Worm (Caenorhabditis elegans): ENCODE measurements around the gene ceh-100.

ce11 chrII:12555579-12555978 lies 47.9 kb downstream of the ceh-100 start, which contains the start of gene F49C5.11:
- no peak for TF ChIP-seq ama-1 (optimal IDR thresholded peaks at IDR 0.05)
- no peak for TF ChIP-seq ztf-11 (tag; optimal IDR thresholded peaks at IDR 0.05)
- no peak for TF ChIP-seq elt-1 (tag; optimal IDR thresholded peaks at IDR 0.05)
- no peak for TF ChIP-seq lin-39 (tag; optimal IDR thresholded peaks at IDR 0.05)
- no peak for TF ChIP-seq egl-27 (tag; optimal IDR thresholded peaks at IDR 0.05)
- no peak for TF ChIP-seq mdl-1 (tag; optimal IDR thresholded peaks at IDR 0.05)
- TF ChIP-seq pqm-1 (tag; optimal IDR thresholded peaks at IDR 0.05) = no peak
- TF ChIP-seq aly-2 (tag; optimal IDR thresholded peaks at IDR 0.05) = no peak

Data from whole organism, L3 larva.